Worm (Caenorhabditis elegans): ENCODE measurements around the gene acdh-8.
A peak's percentile ranks its signal among the peaks of the same experiment; 100 is the strongest.

acdh-8 gene

ce11 chrII:5792490-5792889 lies 1.8 kb upstream of the acdh-8 start, which contains the start of gene K05F1.14:
K05F1.14 (minus strand) TSS chrII:5792590.
- no peak for TF ChIP-seq lin-13 (GFP tag; optimal IDR thresholded peaks at IDR 0.05)
- TF ChIP-seq elt-1 (tag; optimal IDR thresholded peaks at IDR 0.05): no peak
- TF ChIP-seq nhr-12 (tag; optimal IDR thresholded peaks at IDR 0.05): no peak
- TF ChIP-seq egl-27 (tag; optimal IDR thresholded peaks at IDR 0.05): no peak
- TF ChIP-seq F13H6.1 (tag; optimal IDR thresholded peaks at IDR 0.05): no peak
- no peak for TF ChIP-seq nhr-11 (tag; optimal IDR thresholded peaks at IDR 0.05)
- TF ChIP-seq lin-11 (tag; optimal IDR thresholded peaks at IDR 0.05): no peak
- TF ChIP-seq skn-1 (tag; optimal IDR thresholded peaks at IDR 0.05): no peak
- no peak for TF ChIP-seq ztf-4 (tag; optimal IDR thresholded peaks at IDR 0.05)

- TF ChIP-seq gmeb-1 (tag; optimal IDR thresholded peaks at IDR 0.05) (no peak), nhr-10 (tag; optimal IDR thresholded peaks at IDR 0.05) (no peak), mab-5 (tag; optimal IDR thresholded peaks at IDR 0.05) (no peak), ZK546.5 (tag; optimal IDR thresholded peaks at IDR 0.05) (no peak), elt-1 (tag; optimal IDR thresholded peaks at IDR 0.05) (no peak), fos-1 (tag; optimal IDR thresholded peaks at IDR 0.05) (no peak), C34F6.9 (tag; optimal IDR thresholded peaks at IDR 0.05) (no peak), R02D3.7 (tag; optimal IDR thresholded peaks at IDR 0.05) (no peak), Y55F3AM.14 (GFP tag; optimal IDR thresholded peaks at IDR 0.05) (no peak), crh-2 (tag; optimal IDR thresholded peaks at IDR 0.05) (no peak), aly-2 (tag; optimal IDR thresholded peaks at IDR 0.05) (no peak), nhr-12 (tag; optimal IDR thresholded peaks at IDR 0.05) (no peak), nhr-23 (tag; optimal IDR thresholded peaks at IDR 0.05) (no peak), ceh-16 (tag; optimal IDR thresholded peaks at IDR 0.05) (no peak), nhr-11 (tag; optimal IDR thresholded peaks at IDR 0.05) (no peak)
Observed at ce11 chrII:5797348-5797977, 3.2 kb downstream of the acdh-8 start, which contains the start of the genes msp-63 and msp-142. msp-63 (minus strand) TSS chrII:5797448. msp-142 (plus strand) TSS chrII:5797927.

DNA sequence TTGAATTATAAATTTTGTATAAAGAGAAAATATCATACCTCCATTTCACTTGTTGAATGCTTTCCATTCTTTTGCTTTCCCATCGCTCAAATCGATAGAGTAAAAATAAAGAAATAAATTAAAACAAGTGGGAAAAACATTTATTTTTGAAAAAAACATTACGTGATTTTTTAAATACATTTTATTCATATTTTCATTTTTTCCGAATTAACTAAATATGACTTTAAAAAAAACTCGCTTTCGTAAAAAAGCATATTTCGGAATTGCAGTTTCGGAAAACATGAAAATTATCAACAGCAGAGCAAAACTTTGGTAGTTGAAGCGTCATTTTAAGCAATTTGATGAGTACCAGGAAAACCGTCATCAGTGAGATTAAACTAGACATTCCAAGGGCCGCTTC lies 5.3 kb downstream of the acdh-8 start, which contains the start of gene K05F1.8:
TSS of gene K05F1.8 (minus strand) at position 101 of the 400 bp plus-strand sequence.
- TF ChIP-seq Y55F3AM.14 (GFP tag; optimal IDR thresholded peaks at IDR 0.05) (no peak), ceh-16 (tag; optimal IDR thresholded peaks at IDR 0.05) (no peak), nhr-25 (tag; optimal IDR thresholded peaks at IDR 0.05) (no peak), mab-5 (tag; optimal IDR thresholded peaks at IDR 0.05) (no peak), mdl-1 (tag; optimal IDR thresholded peaks at IDR 0.05) (no peak), nhr-237 (tag; optimal IDR thresholded peaks at IDR 0.05) (no peak), dmd-4 (tag; optimal IDR thresholded peaks at IDR 0.05) (no peak), alr-1 (tag; optimal IDR thresholded peaks at IDR 0.05) (no peak), snpc-4 (tag; optimal IDR thresholded peaks at IDR 0.05) (no peak), C34F6.9 (tag; optimal IDR thresholded peaks at IDR 0.05) (no peak), nhr-21 (tag; optimal IDR thresholded peaks at IDR 0.05) (no peak), sma-9 (GFP tag; optimal IDR thresholded peaks at IDR 0.05) (no peak), sma-9 (tag; optimal IDR thresholded peaks at IDR 0.05) (no peak), nhr-12 (tag; optimal IDR thresholded peaks at IDR 0.05) (no peak)

DNA sequence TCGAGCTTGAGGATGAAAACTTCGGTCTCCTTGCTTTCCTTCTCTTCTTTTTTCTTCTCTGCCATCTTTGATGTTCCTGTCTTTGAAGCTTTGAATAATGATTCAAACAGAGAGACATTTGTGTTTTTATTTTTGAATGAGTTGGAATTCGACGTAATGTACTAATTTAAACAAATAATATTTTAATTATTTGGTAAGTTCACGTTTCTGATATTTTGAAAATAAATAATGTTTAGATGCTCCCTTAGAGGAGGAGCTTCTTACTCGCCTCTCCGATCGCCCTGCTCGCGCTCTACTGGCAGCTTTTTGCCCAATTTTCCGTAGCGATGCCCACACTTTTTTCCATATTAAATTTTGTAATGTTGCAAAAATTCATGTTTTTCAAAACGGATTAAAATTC lies 6.8 kb downstream of the acdh-8 start, which contains the start of the genes K05F1.9 and K05F1.1:
TSS of gene K05F1.9 (minus strand) at position 101 of the 400 bp plus-strand sequence.
TSS of gene K05F1.1 (plus strand) at position 308 of the 400 bp plus-strand sequence.
- no peak for TF ChIP-seq aly-2 (tag; optimal IDR thresholded peaks at IDR 0.05)
- no peak for TF ChIP-seq ceh-82 (tag; optimal IDR thresholded peaks at IDR 0.05)
- TF ChIP-seq lin-11 (tag; optimal IDR thresholded peaks at IDR 0.05): no peak
- TF ChIP-seq lin-39 (tag; optimal IDR thresholded peaks at IDR 0.05): no peak
- TF ChIP-seq sma-9 (GFP tag; optimal IDR thresholded peaks at IDR 0.05): no peak
- TF ChIP-seq sma-9 (tag; optimal IDR thresholded peaks at IDR 0.05): no peak
- TF ChIP-seq snpc-4 (tag; optimal IDR thresholded peaks at IDR 0.05): no peak
- no peak for TF ChIP-seq gmeb-1 (tag; optimal IDR thresholded peaks at IDR 0.05)
- no peak for TF ChIP-seq skn-1 (tag; optimal IDR thresholded peaks at IDR 0.05)
- TF ChIP-seq mdl-1 (tag; optimal IDR thresholded peaks at IDR 0.05): no peak
- no peak for TF ChIP-seq sem-4 (tag; optimal IDR thresholded peaks at IDR 0.05)
- TF ChIP-seq ZK546.5 (tag; optimal IDR thresholded peaks at IDR 0.05): no peak
- TF ChIP-seq nhr-21 (tag; optimal IDR thresholded peaks at IDR 0.05): no peak
- no peak for TF ChIP-seq ceh-16 (tag; optimal IDR thresholded peaks at IDR 0.05)
- TF ChIP-seq egl-27 (tag; optimal IDR thresholded peaks at IDR 0.05): no peak

ce11 chrII:5804288-5804687 lies 10.0 kb downstream of the acdh-8 start:
- TF ChIP-seq R02D3.7 (tag; optimal IDR thresholded peaks at IDR 0.05) (no peak), nhr-25 (tag; optimal IDR thresholded peaks at IDR 0.05) (no peak), ama-1 (optimal IDR thresholded peaks at IDR 0.05) (no peak), zag-1 (tag; optimal IDR thresholded peaks at IDR 0.05) (no peak), fos-1 (tag; optimal IDR thresholded peaks at IDR 0.05) (peak; percentile 29), egl-27 (tag; optimal IDR thresholded peaks at IDR 0.05) (no peak)

All from whole organism, L2 larva.